Worm (Caenorhabditis elegans): Measurements from ENCODE around the gene ZK643.5.

ZK643.5 gene

DNA sequence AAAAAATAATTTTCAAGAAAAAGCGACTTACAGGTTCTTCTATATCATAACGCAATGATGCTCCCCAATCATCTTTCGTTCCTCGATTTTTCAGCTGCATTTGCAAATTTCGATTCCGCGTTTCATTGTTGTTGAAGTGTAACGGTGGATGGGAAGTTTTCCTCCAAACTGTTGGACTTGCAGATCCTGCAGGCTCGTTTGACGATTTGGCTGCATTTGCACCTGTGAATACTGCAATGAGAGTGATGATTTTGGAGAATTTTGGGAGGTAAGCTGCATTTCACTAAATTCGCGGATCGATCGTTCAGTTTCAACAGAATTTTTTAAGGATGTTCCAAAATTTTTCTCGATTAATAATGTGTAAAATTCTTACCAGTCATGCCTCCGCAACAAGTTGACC, 24.9 kb upstream of the ZK643.5 start:
- TF ChIP-seq ama-1 (optimal IDR thresholded peaks at IDR 0.05) = no peak
- TF ChIP-seq tbx-2 (tag; optimal IDR thresholded peaks at IDR 0.05) = no peak
- TF ChIP-seq nhr-43 (tag; optimal IDR thresholded peaks at IDR 0.05; ENCODE audit: poor library complexity, severe bottlenecking) = peak; percentile 52
- TF ChIP-seq nhr-25 (tag; optimal IDR thresholded peaks at IDR 0.05) = no peak
- TF ChIP-seq hmg-11 (tag; optimal IDR thresholded peaks at IDR 0.05) = no peak
- TF ChIP-seq fkh-10 (GFP tag; optimal IDR thresholded peaks at IDR 0.05) = no peak

DNA sequence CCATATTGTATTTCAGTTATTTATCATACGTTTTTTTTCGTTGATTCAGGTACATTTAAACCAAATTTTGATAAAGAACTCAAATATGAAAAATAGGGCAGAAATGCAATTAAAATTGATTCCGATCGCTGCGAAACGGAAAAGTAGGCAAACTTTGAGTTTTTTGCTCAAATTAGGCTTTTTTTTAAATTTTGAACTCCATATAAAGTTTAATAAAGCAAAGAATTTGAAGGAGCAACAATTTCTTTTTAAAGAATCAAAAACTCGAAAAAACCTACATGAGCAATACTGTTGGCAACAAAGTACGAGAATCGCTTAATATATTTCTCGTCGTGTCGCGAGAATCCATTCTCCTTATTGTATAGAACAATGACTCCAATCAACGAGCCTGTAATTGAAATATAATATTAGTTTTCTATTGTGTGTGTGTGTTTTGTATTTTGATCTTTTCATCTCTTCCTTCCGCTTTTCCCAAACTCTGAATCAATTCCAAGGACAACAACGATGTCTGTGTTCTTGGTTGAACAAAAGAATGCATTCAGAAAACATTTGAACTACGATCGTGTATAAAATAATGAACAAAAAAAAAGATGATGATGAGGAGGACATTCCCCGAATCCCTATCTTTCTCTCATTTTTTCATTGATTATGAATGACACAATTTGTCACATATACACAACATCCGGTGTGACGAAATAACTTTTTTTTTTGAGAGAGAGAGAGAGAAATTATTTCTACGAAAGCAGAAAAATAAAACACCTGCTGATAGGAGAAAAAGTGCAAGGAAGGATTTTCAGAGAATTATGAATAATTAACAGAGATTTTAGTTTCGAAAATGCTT, 22.7 kb upstream of the ZK643.5 start:
- TF ChIP-seq fkh-10 (GFP tag; optimal IDR thresholded peaks at IDR 0.05) (peak; percentile 13), lsy-12 (tag; optimal IDR thresholded peaks at IDR 0.05) (peak; percentile 35), nhr-77 (tag; optimal IDR thresholded peaks at IDR 0.05) (no peak)

DNA sequence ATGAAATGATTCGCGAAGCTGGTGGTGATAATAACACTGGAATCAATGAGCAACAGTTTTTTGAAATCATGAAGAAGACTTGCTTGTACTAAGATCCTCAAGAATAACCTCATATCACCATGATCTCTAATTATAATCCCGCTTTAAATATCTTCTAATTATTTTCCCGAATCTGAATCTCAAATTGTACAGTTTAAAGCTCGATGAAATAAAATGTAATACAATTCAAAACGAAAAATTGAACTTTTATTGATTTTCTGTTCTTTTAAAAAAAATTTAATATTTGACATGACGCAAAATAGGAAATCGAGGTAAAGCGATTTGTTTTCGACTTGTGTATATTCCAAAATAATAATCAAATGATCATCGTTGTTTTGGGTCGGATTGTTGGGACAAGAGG, 18.8 kb upstream of the ZK643.5 start:
- TF ChIP-seq pqm-1 (tag; optimal IDR thresholded peaks at IDR 0.05) (no peak), nhr-23 (tag; optimal IDR thresholded peaks at IDR 0.05) (no peak), fkh-10 (GFP tag; optimal IDR thresholded peaks at IDR 0.05) (no peak), ceh-28 (tag; optimal IDR thresholded peaks at IDR 0.05) (peak; percentile 8), nhr-43 (tag; optimal IDR thresholded peaks at IDR 0.05; ENCODE audit: poor library complexity, severe bottlenecking) (peak; percentile 47), ZK546.5 (tag; optimal IDR thresholded peaks at IDR 0.05) (no peak), aly-2 (tag; optimal IDR thresholded peaks at IDR 0.05) (no peak), hmg-11 (tag; optimal IDR thresholded peaks at IDR 0.05) (no peak), ceh-16 (tag; optimal IDR thresholded peaks at IDR 0.05) (no peak)

DNA sequence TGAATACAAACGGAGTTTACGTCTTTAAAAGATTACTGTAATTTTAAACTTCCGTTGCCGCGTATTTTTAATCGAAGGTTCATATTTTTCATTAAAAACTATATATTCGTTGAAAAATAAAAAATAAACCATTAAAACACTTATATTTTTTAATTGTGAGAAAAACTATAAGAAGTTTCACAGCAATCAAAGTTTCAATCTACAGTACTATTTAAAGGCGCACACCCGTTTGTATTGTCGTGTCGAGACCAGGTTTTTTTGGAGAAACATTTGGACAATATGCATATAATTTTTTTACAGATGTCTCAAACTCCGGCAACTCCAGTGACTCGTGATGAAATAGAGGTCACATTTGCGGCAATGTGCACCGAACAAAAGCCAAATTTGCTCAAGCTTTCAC, 17.8 kb upstream of the ZK643.5 start, which contains the start of gene R08D7.5:
Gene R08D7.5, plus strand, starts transcription at position 301 of the 400 bp plus-strand sequence.
- TF ChIP-seq fkh-10 (GFP tag; optimal IDR thresholded peaks at IDR 0.05) (no peak), nhr-28 (tag; optimal IDR thresholded peaks at IDR 0.05) (no peak), lin-15B (tag; optimal IDR thresholded peaks at IDR 0.05) (no peak), aly-2 (tag; optimal IDR thresholded peaks at IDR 0.05) (no peak), ceh-82 (tag; optimal IDR thresholded peaks at IDR 0.05) (no peak), tbx-2 (tag; optimal IDR thresholded peaks at IDR 0.05) (no peak), mml-1 (tag; optimal IDR thresholded peaks at IDR 0.05) (no peak), fkh-2 (tag; optimal IDR thresholded peaks at IDR 0.05) (no peak)

DNA sequence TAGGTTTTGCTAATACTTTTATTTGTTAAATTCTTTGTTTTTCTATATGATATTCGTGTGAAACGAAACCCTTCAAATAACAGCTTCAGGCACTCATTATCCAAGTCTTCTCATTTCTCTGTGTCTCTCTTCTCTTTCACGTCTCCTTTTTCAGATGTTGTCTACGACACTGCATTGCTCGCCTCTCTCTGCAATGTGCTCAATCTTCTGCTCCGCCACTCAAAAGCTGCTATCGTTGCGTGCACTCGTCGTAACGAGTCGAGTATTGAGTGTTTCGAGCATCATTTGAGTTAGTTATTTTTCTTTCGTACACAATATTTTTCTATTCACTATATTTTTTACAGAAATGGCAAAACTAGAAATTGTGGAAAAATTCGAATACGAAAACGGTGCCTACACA, 17.2 kb upstream of the ZK643.5 start:
- TF ChIP-seq lin-39 (tag; optimal IDR thresholded peaks at IDR 0.05) = peak; percentile 43
- TF ChIP-seq nhr-23 (tag; optimal IDR thresholded peaks at IDR 0.05) = no peak
- no peak for TF ChIP-seq lsy-12 (tag; optimal IDR thresholded peaks at IDR 0.05)
- TF ChIP-seq nfya-1 (tag; optimal IDR thresholded peaks at IDR 0.05; ENCODE audit: insufficient read depth) = peak; percentile 54

DNA sequence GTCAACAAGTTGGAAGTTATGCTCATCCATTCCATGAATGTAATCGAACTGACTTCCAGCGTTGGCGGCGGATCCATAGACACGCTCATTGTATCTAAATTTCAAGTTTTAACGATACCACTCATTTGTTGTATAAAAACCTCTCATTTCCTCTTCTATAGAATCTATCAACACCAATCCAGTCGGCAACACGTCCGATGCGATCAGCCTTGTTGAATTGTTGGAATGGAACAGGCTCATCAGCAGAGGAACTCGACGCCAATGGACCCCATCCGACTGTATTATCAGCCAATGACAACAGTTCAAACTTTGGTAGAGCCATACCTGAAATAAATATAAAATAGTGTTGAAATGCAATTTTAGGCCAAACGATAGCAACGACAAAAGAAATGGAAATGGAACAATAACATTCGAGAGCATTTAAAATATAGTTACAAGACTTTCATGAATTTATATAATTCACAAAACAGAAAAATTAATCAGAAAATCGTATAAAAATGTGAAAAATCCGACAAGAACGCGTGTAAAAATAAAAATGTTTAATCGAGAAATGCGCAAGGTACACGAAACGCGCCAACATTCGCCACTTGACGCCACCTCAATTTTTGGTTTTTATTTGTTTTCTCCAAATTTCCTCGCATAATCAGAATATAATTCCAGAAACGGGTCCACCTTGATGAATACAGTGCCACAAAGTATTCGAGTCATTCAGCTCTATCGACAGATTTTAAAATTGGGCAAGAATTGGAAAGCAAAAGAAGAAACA, 15.4 kb upstream of the ZK643.5 start, which contains the start of the genes eif-3.D and R08D7.4:
Gene eif-3.D, minus strand, starts transcription at position 324 of the 766 bp plus-strand sequence.
Gene R08D7.4, plus strand, starts transcription at position 638 of the 766 bp plus-strand sequence.
- TF ChIP-seq nhr-43 (tag; optimal IDR thresholded peaks at IDR 0.05; ENCODE audit: poor library complexity, severe bottlenecking) (peak; percentile 23), nfya-1 (tag; optimal IDR thresholded peaks at IDR 0.05; ENCODE audit: insufficient read depth) (peak; percentile 58), ZK546.5 (tag; optimal IDR thresholded peaks at IDR 0.05) (no peak), pha-4 (tag; optimal IDR thresholded peaks at IDR 0.05) (peak; percentile 76), nhr-25 (tag; optimal IDR thresholded peaks at IDR 0.05) (peak; percentile 8), R02D3.7 (tag; optimal IDR thresholded peaks at IDR 0.05) (no peak), nhr-23 (tag; optimal IDR thresholded peaks at IDR 0.05) (peak; percentile 57), elt-2 (tag; optimal IDR thresholded peaks at IDR 0.05) (peak; percentile 40), snpc-4 (tag; optimal IDR thresholded peaks at IDR 0.05) (peak; percentile 59), fos-1 (tag; optimal IDR thresholded peaks at IDR 0.05) (no peak), lin-39 (tag; optimal IDR thresholded peaks at IDR 0.05) (peak; percentile 7), lin-15B (tag; optimal IDR thresholded peaks at IDR 0.05) (peak; percentile 62), hmg-11 (tag; optimal IDR thresholded peaks at IDR 0.05) (peak; percentile 73), unc-62 (GFP tag; optimal IDR thresholded peaks at IDR 0.05) (no peak)

Measured in whole organism, L3 larva.